Fruit fly (Drosophila melanogaster) whole organism, embryonic: ENCODE results near the gene CG13455.

Experiments
- Adf1 ChIP-seq: fragments of 200-800 bp; sonication (Bioruptor generic); IDR thresholded peaks from 2 replicates; pipeline ENCODE4 v1.3.6; 2022; ENCODE audit warnings: missing biosample characterization, missing genetic modification characterization
- CG10274 ChIP-seq: fragments of 200-800 bp; sonication (Bioruptor generic); optimal IDR thresholded peaks from 3 replicates; lab custom pipeline; 2017; ENCODE audit warnings: missing biosample characterization, mild to moderate bottlenecking, missing genetic modification characterization
- CG10543 ChIP-seq: fragments of 200-800 bp; sonication (Bioruptor generic); optimal IDR thresholded peaks from 3 replicates; lab custom pipeline; 2017; ENCODE audit warnings: missing biosample characterization, mild to moderate bottlenecking, missing genetic modification characterization, moderate library complexity
- CG1233 ChIP-seq: fragments of 200-800 bp; sonication (Bioruptor generic); optimal IDR thresholded peaks from 4 replicates; lab custom pipeline; 2018; ENCODE audit warnings: missing biosample characterization, mild to moderate bottlenecking, missing genetic modification characterization
- CG15073 ChIP-seq: fragments of 200-800 bp; sonication (Bioruptor generic); optimal IDR thresholded peaks from 2 replicates; lab custom pipeline; 2016; ENCODE audit warnings: missing biosample characterization, missing genetic modification characterization
- CG1529 ChIP-seq: fragments of 200-800 bp; sonication (Bioruptor generic); optimal IDR thresholded peaks from 3 replicates; lab custom pipeline; 2018; ENCODE audit warnings: missing biosample characterization, missing genetic modification characterization
- CG17385 ChIP-seq: fragments of 200-800 bp; sonication (Bioruptor generic); optimal IDR thresholded peaks from 3 replicates; lab custom pipeline; 2018; ENCODE audit warnings: missing biosample characterization, mild to moderate bottlenecking, missing genetic modification characterization
- CG17802 ChIP-seq: fragments of 200-800 bp; sonication (Bioruptor generic); optimal IDR thresholded peaks from 2 replicates; lab custom pipeline; 2018; ENCODE audit warnings: missing biosample characterization, mild to moderate bottlenecking, missing genetic modification characterization, moderate library complexity
- CG17912 ChIP-seq: fragments of 200-800 bp; sonication (Bioruptor generic); optimal IDR thresholded peaks from 2 replicates; lab custom pipeline; 2018; ENCODE audit warnings: missing biosample characterization, mild to moderate bottlenecking, missing genetic modification characterization
- CG18011 ChIP-seq: fragments of 200-800 bp; sonication (Bioruptor generic); optimal IDR thresholded peaks from 2 replicates; lab custom pipeline; 2017; ENCODE audit warnings: missing biosample characterization, missing genetic modification characterization, mild to moderate bottlenecking, moderate library complexity, missing genotype
- CG18764 ChIP-seq: fragments of 200-800 bp; sonication (Bioruptor generic); optimal IDR thresholded peaks from 3 replicates; lab custom pipeline; 2016; ENCODE audit warnings: missing biosample characterization, missing genetic modification characterization
- CG2712 ChIP-seq: fragments of 200-800 bp; optimal IDR thresholded peaks from 3 replicates; lab custom pipeline; 2019; ENCODE audit warnings: missing biosample characterization, mild to moderate bottlenecking, missing genetic modification characterization, moderate library complexity
- CG30403 ChIP-seq: fragments of 200-800 bp; sonication (Bioruptor generic); optimal IDR thresholded peaks from 3 replicates; lab custom pipeline; 2016; ENCODE audit warnings: missing biosample characterization, missing genetic modification characterization
- CG34224 ChIP-seq: fragments of 200-800 bp; sonication (Bioruptor generic); IDR thresholded peaks from 3 replicates; pipeline ENCODE4 v1.3.6; 2022; ENCODE audit warnings: missing biosample characterization, missing genetic modification characterization; ENCODE audit not compliant: partially characterized antibody
- CG34422 ChIP-seq: fragments of 200-800 bp; sonication (Bioruptor generic); IDR thresholded peaks from 3 replicates; pipeline ENCODE4 v1.3.6; 2022; ENCODE audit warnings: missing biosample characterization, missing genetic modification characterization
- CG3847 ChIP-seq: fragments of 200-800 bp; sonication (Bioruptor generic); IDR thresholded peaks from 2 replicates; pipeline ENCODE4 v1.3.6; 2022; ENCODE audit warnings: missing biosample characterization, missing genetic modification characterization
- CG5953 ChIP-seq: fragments of 200-800 bp; sonication (Bioruptor generic); IDR thresholded peaks from 2 replicates; pipeline ENCODE4 v1.3.6; 2022; ENCODE audit warnings: missing biosample characterization, missing genetic modification characterization
- CG6689 ChIP-seq: fragments of 200-800 bp; sonication (Bioruptor generic); IDR thresholded peaks from 2 replicates; pipeline ENCODE4 v1.3.6; 2022; ENCODE audit warnings: missing biosample characterization, missing genetic modification characterization
- CG6765 ChIP-seq: fragments of 200-800 bp; sonication (Bioruptor generic); optimal IDR thresholded peaks from 3 replicates; lab custom pipeline; 2017; ENCODE audit warnings: missing biosample characterization, mild to moderate bottlenecking, missing genetic modification characterization
- CG8290 ChIP-seq, 3 experiments: fragments of 200-800 bp; sonication (Bioruptor generic); optimal IDR thresholded peaks; 2 replicates each; lab custom pipeline; 2016 to 2019; ENCODE audit warnings: missing biosample characterization in 3 of 3, missing genetic modification characterization in 3 of 3, mild to moderate bottlenecking in 2 of 3, moderate library complexity in 1 of 3
- CG8944 ChIP-seq: fragments of 200-800 bp; sonication (Bioruptor generic); optimal IDR thresholded peaks from 3 replicates; lab custom pipeline; 2016; ENCODE audit warnings: missing biosample characterization, missing genetic modification characterization
- D19A ChIP-seq: fragments of 200-800 bp; optimal IDR thresholded peaks from 3 replicates; lab custom pipeline; 2019; ENCODE audit warnings: missing biosample characterization, mild to moderate bottlenecking, missing genetic modification characterization, moderate library complexity
- Dfd ChIP-seq, 2 experiments: fragments of >200 bp; optimal IDR thresholded peaks; 2 replicates each; lab custom pipeline; 2017; ENCODE audit warnings: missing biosample characterization in 2 of 2, missing genetic modification characterization in 2 of 2
- Fer1 ChIP-seq: fragments of 200-800 bp; sonication (Bioruptor generic); optimal IDR thresholded peaks from 2 replicates; lab custom pipeline; 2017; ENCODE audit warnings: missing biosample characterization, mild to moderate bottlenecking, missing genetic modification characterization
- Fer2 ChIP-seq: fragments of 200-800 bp; sonication (Bioruptor generic); optimal IDR thresholded peaks from 2 replicates; lab custom pipeline; 2018; ENCODE audit warnings: missing biosample characterization, mild to moderate bottlenecking, missing genetic modification characterization, moderate library complexity
- HLH4C ChIP-seq: fragments of 200-800 bp; sonication (Bioruptor generic); IDR thresholded peaks from 3 replicates; pipeline ENCODE4 v1.3.6; 2022; ENCODE audit warnings: missing biosample characterization, missing genetic modification characterization; ENCODE audit not compliant: partially characterized antibody
- Hr39 ChIP-seq: fragments of >200 bp; optimal IDR thresholded peaks from 2 replicates; lab custom pipeline; 2017
- MBD-R2 ChIP-seq: fragments of 200-800 bp; sonication (Bioruptor generic); IDR thresholded peaks from 2 replicates; pipeline ENCODE4 v1.3.6; 2022; ENCODE audit warnings: missing biosample characterization, missing genetic modification characterization
- Nf-YB ChIP-seq: fragments of 200-800 bp; sonication (Bioruptor generic); optimal IDR thresholded peaks from 3 replicates; lab custom pipeline; 2019; ENCODE audit warnings: missing biosample characterization, mild to moderate bottlenecking, missing genetic modification characterization, moderate library complexity
- Opbp ChIP-seq: fragments of 200-800 bp; sonication (Bioruptor generic); IDR thresholded peaks from 3 replicates; pipeline ENCODE4 v1.3.6; 2022; ENCODE audit warnings: missing biosample characterization, missing genetic modification characterization; ENCODE audit not compliant: partially characterized antibody
- Ptx1 ChIP-seq: fragments of 200-800 bp; sonication (Bioruptor generic); IDR thresholded peaks from 2 replicates; pipeline ENCODE4 v1.3.6; 2022; ENCODE audit warnings: missing biosample characterization, missing genetic modification characterization
- Sox102F ChIP-seq: fragments of 200-800 bp; sonication (Bioruptor generic); optimal IDR thresholded peaks from 2 replicates; lab custom pipeline; 2018; ENCODE audit warnings: missing biosample characterization, mild to moderate bottlenecking, missing genetic modification characterization, moderate library complexity
- Xbp1 ChIP-seq: fragments of 200-800 bp; sonication (Bioruptor generic); optimal IDR thresholded peaks from 3 replicates; lab custom pipeline; 2016; ENCODE audit warnings: missing biosample characterization, mild to moderate bottlenecking, missing genetic modification characterization
- al ChIP-seq: fragments of 200-800 bp; sonication (Bioruptor generic); IDR thresholded peaks from 2 replicates; pipeline ENCODE4 v1.3.6; 2022; ENCODE audit warnings: missing biosample characterization, missing genetic modification characterization
- bsh ChIP-seq, 2 experiments: fragments of 200-800 bp; sonication (Bioruptor generic); optimal IDR thresholded peaks; 2 replicates each; lab custom pipeline; 2017 to 2018; ENCODE audit warnings: mild to moderate bottlenecking in 2 of 2, missing biosample characterization in 2 of 2, missing genetic modification characterization in 2 of 2, moderate library complexity in 1 of 2
- ci ChIP-seq: fragments of 200-800 bp; sonication (Bioruptor generic); IDR thresholded peaks from 3 replicates; pipeline ENCODE4 v1.3.6; 2022; ENCODE audit warnings: missing biosample characterization, missing genetic modification characterization
- corto ChIP-seq: fragments of 200-800 bp; sonication (Bioruptor generic); optimal IDR thresholded peaks from 2 replicates; lab custom pipeline; 2016; ENCODE audit warnings: missing biosample characterization, mild to moderate bottlenecking, missing genetic modification characterization, moderate library complexity
- fd64A ChIP-seq: fragments of 200-800 bp; sonication (Bioruptor generic); optimal IDR thresholded peaks from 3 replicates; lab custom pipeline; 2018; ENCODE audit warnings: missing biosample characterization, mild to moderate bottlenecking, missing genetic modification characterization
- grau ChIP-seq: fragments of 200-800 bp; optimal IDR thresholded peaks from 3 replicates; lab custom pipeline; 2019; ENCODE audit warnings: missing biosample characterization, mild to moderate bottlenecking, missing genetic modification characterization, moderate library complexity
- lab ChIP-seq: fragments of 200-800 bp; sonication (Bioruptor generic); optimal IDR thresholded peaks from 3 replicates; lab custom pipeline; 2017; ENCODE audit warnings: missing biosample characterization, missing genetic modification characterization, mild to moderate bottlenecking, moderate library complexity, missing genetic modification reagents
- lola ChIP-seq, 3 experiments: fragments of >200 bp in 2 of 3; fragments of 200-800 bp in 1 of 3; sonication (Bioruptor generic) in 1 of 3; optimal IDR thresholded peaks; 2 replicates each; lab custom pipeline; 2017 to 2019; ENCODE audit warnings: missing biosample characterization in 3 of 3, missing genetic modification characterization in 3 of 3, mild to moderate bottlenecking in 1 of 3, moderate library complexity in 1 of 3
- mld ChIP-seq: fragments of 200-800 bp; sonication (Bioruptor generic); IDR thresholded peaks from 3 replicates; pipeline ENCODE4 v1.3.6; 2022; ENCODE audit warnings: missing biosample characterization, missing genetic modification characterization; ENCODE audit not compliant: partially characterized antibody
- nmo ChIP-seq: fragments of 200-800 bp; sonication (Bioruptor generic); optimal IDR thresholded peaks from 2 replicates; lab custom pipeline; 2018; ENCODE audit warnings: missing biosample characterization, mild to moderate bottlenecking, missing genetic modification characterization, moderate library complexity
- sens-2 ChIP-seq: fragments of 200-800 bp; sonication (Bioruptor generic); IDR thresholded peaks from 2 replicates; pipeline ENCODE4 v1.3.6; 2022; ENCODE audit warnings: missing biosample characterization, missing genetic modification characterization
- tna ChIP-seq: fragments of 200-800 bp; sonication (Bioruptor generic); IDR thresholded peaks from 2 replicates; pipeline ENCODE4 v1.3.6; 2022; ENCODE audit warnings: missing biosample characterization, missing genetic modification characterization; ENCODE audit not compliant: partially characterized antibody
- vvl ChIP-seq: fragments of 200-800 bp; sonication (Bioruptor generic); IDR thresholded peaks from 2 replicates; pipeline ENCODE4 v1.3.6; 2022; ENCODE audit warnings: missing biosample characterization, missing genetic modification characterization
- wor ChIP-seq: fragments of 200-800 bp; sonication (Bioruptor generic); IDR thresholded peaks from 2 replicates; pipeline ENCODE4 v1.3.6; 2022; ENCODE audit warnings: missing biosample characterization, missing genetic modification characterization

CG13455 gene

dm6 chr3L:15500813-15501645, 4.7 kb downstream of the CG13455 start, which contains the start of gene CG7272 (continued):
- TF ChIP-seq mld = 0 out of 3 replicates have a peak, but pooled peaks have one; percentile 17
- TF ChIP-seq CG30403 (GFP tag; lab: Kevin White, UChicago) = no peak
- TF ChIP-seq CG8290 (GFP tag; optimal IDR thresholded peaks at IDR 0.05; lab: Kevin White, UChicago) = no peak
- peak in 1 of 2 experiments; percentile 63 for TF ChIP-seq CG8290 (tag; optimal IDR thresholded peaks at IDR 0.05; lab: Kevin White, UChicago)
- TF ChIP-seq wor = no peak
- peak; percentile 40; the same call in 1 of the 2 replicates for TF ChIP-seq CG3847 (GFP tag; lab: Robert Waterston, UW)
- peak; percentile 42 for TF ChIP-seq vvl (GFP tag; lab: Robert Waterston, UW)
- TF ChIP-seq nmo (GFP tag; lab: Kevin White, UChicago) = peak; percentile 19
- peak; percentile 7 for TF ChIP-seq CG2712 (tag; lab: Kevin White, UChicago)
- TF ChIP-seq Hr39 (lab: Kevin White, UChicago) = no peak
- TF ChIP-seq al = 0 out of 2 replicates have a peak, but pooled peaks have one; percentile 13
- TF ChIP-seq CG17912 (GFP tag; lab: Kevin White, UChicago) = no peak
- no peak for TF ChIP-seq fd64A (GFP tag; lab: Kevin White, UChicago)
- TF ChIP-seq Opbp (GFP tag; lab: Robert Waterston, UW) = no peak
- no peak for TF ChIP-seq tna (GFP tag; lab: Robert Waterston, UW)
- peak; percentile 44 for TF ChIP-seq lab
- no peak for TF ChIP-seq CG17385 (GFP tag; lab: Kevin White, UChicago)
- TF ChIP-seq MBD-R2 (GFP tag; lab: Robert Waterston, UW) = peak; percentile 43
- peak; percentile 50; the same call in 2 of the 3 replicates for TF ChIP-seq HLH4C (GFP tag; lab: Robert Waterston, UW)
- TF ChIP-seq Xbp1 (GFP tag; lab: Kevin White, UChicago) = no peak
- TF ChIP-seq grau (tag; lab: Kevin White, UChicago) = no peak
- TF ChIP-seq CG17802 = no peak
- peak; percentile 29 for TF ChIP-seq CG10274
- TF ChIP-seq ci = peak; percentile 30; the same call in 1 of the 3 replicates
- TF ChIP-seq CG1233 (GFP tag; lab: Kevin White, UChicago) = no peak
- no peak for TF ChIP-seq corto (GFP tag; lab: Kevin White, UChicago)
- TF ChIP-seq CG6765 (GFP tag; lab: Kevin White, UChicago) = no peak
- no peak for TF ChIP-seq CG8944
- TF ChIP-seq CG6689 (GFP tag; lab: Robert Waterston, UW) = no peak
- TF ChIP-seq Ptx1 = no peak
- no peak for TF ChIP-seq Dfd (GFP tag; optimal IDR thresholded peaks at IDR 0.05; lab: Kevin White, UChicago)
- TF ChIP-seq CG10543 (GFP tag; lab: Kevin White, UChicago) = peak; percentile 82
- TF ChIP-seq CG34422 = peak; percentile 62; the same call in 1 of the 3 replicates
- no peak for TF ChIP-seq Sox102F (GFP tag; lab: Kevin White, UChicago)
- peak; percentile 42; the same call in 2 of the 3 replicates for TF ChIP-seq CG34224 (GFP tag; lab: Robert Waterston, UW)
- TF ChIP-seq Fer1 (GFP tag; lab: Kevin White, UChicago) = no peak
- no peak for TF ChIP-seq sens-2
- TF ChIP-seq Fer2 (tag; lab: Kevin White, UChicago) = no peak
- TF ChIP-seq CG5953 (GFP tag; lab: Robert Waterston, UW) = no peak
- TF ChIP-seq CG18764 = no peak
- TF ChIP-seq bsh (GFP tag; optimal IDR thresholded peaks at IDR 0.05; lab: Kevin White, UChicago) = no peak
- peak; percentile 37; the same call in 1 of the 2 replicates for TF ChIP-seq Adf1
- TF ChIP-seq CG18011 (GFP tag; lab: Kevin White, UChicago) = peak; percentile 22
- no peak for TF ChIP-seq Nf-YB (GFP tag; lab: Kevin White, UChicago)
- peak; percentile 73 for TF ChIP-seq D19A (tag; lab: Kevin White, UChicago)
- no peak for TF ChIP-seq lola (GFP tag; optimal IDR thresholded peaks at IDR 0.05; lab: Kevin White, UChicago)
- no peak for TF ChIP-seq CG1529 (GFP tag; lab: Kevin White, UChicago)
- no peak for TF ChIP-seq CG15073 (GFP tag; lab: Kevin White, UChicago)
